Fruit fly (Drosophila melanogaster) whole organism, embryonic: ENCODE measurements around the gene Elo68alpha.

ENCODE experiments used
- Adf1 ChIP-seq: fragments of 200-800 bp; sonication (Bioruptor generic); IDR thresholded peaks from 2 replicates; pipeline ENCODE4 v1.3.6; 2022; ENCODE audit warnings: missing biosample characterization, missing genetic modification characterization
- B-H1 ChIP-seq: fragments of 200-800 bp; sonication (Bioruptor generic); IDR thresholded peaks from 3 replicates; pipeline ENCODE4 v1.3.6; 2022; ENCODE audit warnings: missing biosample characterization, missing genetic modification characterization
- CG11696 ChIP-seq: fragments of 200-800 bp; sonication (Bioruptor generic); IDR thresholded peaks from 2 replicates; pipeline ENCODE4 v1.3.6; 2022; ENCODE audit warnings: missing biosample characterization, missing genetic modification characterization
- CG12299 ChIP-seq: fragments of 200-800 bp; sonication (Bioruptor generic); optimal IDR thresholded peaks from 2 replicates; lab custom pipeline; 2018; ENCODE audit warnings: missing biosample characterization, mild to moderate bottlenecking, missing genetic modification characterization
- CG13624 ChIP-seq: fragments of 200-800 bp; sonication (Bioruptor generic); optimal IDR thresholded peaks from 2 replicates; lab custom pipeline; 2016; ENCODE audit warnings: missing biosample characterization, missing genetic modification characterization
- CG14050 ChIP-seq: fragments of 200-800 bp; sonication (Bioruptor generic); IDR thresholded peaks from 3 replicates; pipeline ENCODE4 v1.3.6; 2022; ENCODE audit warnings: missing biosample characterization, missing genetic modification characterization
- CG15269 ChIP-seq: fragments of 200-800 bp; sonication (Bioruptor generic); optimal IDR thresholded peaks from 2 replicates; lab custom pipeline; 2018; ENCODE audit warnings: missing biosample characterization, mild to moderate bottlenecking, missing genetic modification characterization, moderate library complexity
- CG16813 ChIP-seq: fragments of 200-800 bp; sonication (Bioruptor generic); IDR thresholded peaks from 3 replicates; pipeline ENCODE4 v1.3.6; 2022; ENCODE audit warnings: missing biosample characterization, missing genetic modification characterization; ENCODE audit not compliant: partially characterized antibody
- CG17186 ChIP-seq: fragments of 200-800 bp; sonication (Bioruptor generic); optimal IDR thresholded peaks from 3 replicates; lab custom pipeline; 2017; ENCODE audit warnings: missing biosample characterization, missing genetic modification reagents, missing genetic modification characterization
- CG2120 ChIP-seq: fragments of 200-800 bp; sonication (Bioruptor generic); optimal IDR thresholded peaks from 3 replicates; lab custom pipeline; 2016; ENCODE audit warnings: missing biosample characterization, missing genetic modification characterization
- CG2202 ChIP-seq: fragments of 200-800 bp; sonication (Bioruptor generic); optimal IDR thresholded peaks from 2 replicates; lab custom pipeline; 2018; ENCODE audit warnings: missing biosample characterization, mild to moderate bottlenecking, missing genetic modification characterization
- CG3065 ChIP-seq: fragments of 200-800 bp; sonication (Bioruptor generic); optimal IDR thresholded peaks from 2 replicates; lab custom pipeline; 2016; ENCODE audit warnings: missing biosample characterization, missing genetic modification characterization
- CG31365 ChIP-seq: fragments of 200-800 bp; sonication (Bioruptor generic); optimal IDR thresholded peaks from 2 replicates; lab custom pipeline; 2018; ENCODE audit warnings: missing biosample characterization, mild to moderate bottlenecking, missing genetic modification characterization
- CG31388 ChIP-seq: fragments of 200-800 bp; sonication (Bioruptor generic); optimal IDR thresholded peaks from 2 replicates; lab custom pipeline; 2016; ENCODE audit warnings: missing biosample characterization, missing genetic modification characterization
- CG32772 ChIP-seq: fragments of 200-800 bp; sonication (Bioruptor generic); IDR thresholded peaks from 2 replicates; pipeline ENCODE4 v1.3.6; 2022; ENCODE audit warnings: missing biosample characterization, missing genetic modification characterization
- CG4617 ChIP-seq: fragments of 200-800 bp; sonication (Bioruptor generic); optimal IDR thresholded peaks from 3 replicates; lab custom pipeline; 2016; ENCODE audit warnings: missing biosample characterization, missing genetic modification characterization, borderline replicate concordance
- CG7357 ChIP-seq: fragments of 200-800 bp; sonication (Bioruptor generic); IDR thresholded peaks from 3 replicates; pipeline ENCODE4 v1.3.6; 2022; ENCODE audit warnings: missing biosample characterization, missing genetic modification characterization
- CG8765 ChIP-seq: fragments of 200-800 bp; sonication (Bioruptor generic); IDR thresholded peaks from 2 replicates; pipeline ENCODE4 v1.3.6; 2022; ENCODE audit warnings: missing biosample characterization, missing genetic modification characterization
- Dref ChIP-seq: fragments of 200-800 bp; sonication (Bioruptor generic); IDR thresholded peaks from 2 replicates; pipeline ENCODE4 v1.3.6; 2022; ENCODE audit warnings: missing biosample characterization, missing genetic modification characterization
- E2f2 ChIP-seq: fragments of 200-800 bp; sonication (Bioruptor generic); IDR thresholded peaks from 2 replicates; pipeline ENCODE4 v1.3.6; 2022; ENCODE audit warnings: missing biosample characterization, missing genetic modification characterization
- Fer1 ChIP-seq: fragments of 200-800 bp; sonication (Bioruptor generic); optimal IDR thresholded peaks from 2 replicates; lab custom pipeline; 2017; ENCODE audit warnings: missing biosample characterization, mild to moderate bottlenecking, missing genetic modification characterization
- HHEX ChIP-seq: fragments of 200-800 bp; sonication (Bioruptor generic); optimal IDR thresholded peaks from 3 replicates; lab custom pipeline; 2017; ENCODE audit warnings: missing biosample characterization, mild to moderate bottlenecking, missing genetic modification characterization, missing genetic modification reagents
- HLH4C ChIP-seq: fragments of 200-800 bp; sonication (Bioruptor generic); IDR thresholded peaks from 3 replicates; pipeline ENCODE4 v1.3.6; 2022; ENCODE audit warnings: missing biosample characterization, missing genetic modification characterization; ENCODE audit not compliant: partially characterized antibody
- Med ChIP-seq: fragments of 200-800 bp; sonication (Bioruptor generic); peaks from one replicate; lab custom pipeline; 2016; ENCODE audit warnings: missing biosample characterization, missing genetic modification characterization, mild to moderate bottlenecking, inconsistent platforms, moderate library complexity
- Mrtf ChIP-seq: fragments of 200-800 bp; sonication (Bioruptor generic); IDR thresholded peaks from 3 replicates; pipeline ENCODE4 v1.3.6; 2022; ENCODE audit warnings: missing biosample characterization, missing genetic modification characterization
- Sox100B ChIP-seq: fragments of 200-800 bp; sonication (Bioruptor generic); optimal IDR thresholded peaks from 3 replicates; lab custom pipeline; 2018; ENCODE audit warnings: missing biosample characterization, mild to moderate bottlenecking, missing genetic modification characterization
- Trl ChIP-seq, 3 experiments: fragments of >200 bp in 2 of 3; fragments of 200-800 bp in 1 of 3; sonication (Bioruptor generic) in 1 of 3; optimal IDR thresholded peaks; 2 replicates in 1 of 3; 3 replicates in 2 of 3; lab custom pipeline; 2016 to 2017; ENCODE audit warnings: missing biosample characterization in 1 of 3, missing genetic modification characterization in 1 of 3
- bowl ChIP-seq: fragments of 200-800 bp; sonication (Bioruptor generic); IDR thresholded peaks from 2 replicates; pipeline ENCODE4 v1.3.6; 2022; ENCODE audit warnings: missing biosample characterization, missing genetic modification characterization
- cato ChIP-seq: fragments of 200-800 bp; sonication (Bioruptor generic); optimal IDR thresholded peaks from 2 replicates; lab custom pipeline; 2016; ENCODE audit warnings: missing biosample characterization, missing genetic modification characterization, borderline replicate concordance
- dmrt11E ChIP-seq: fragments of 200-800 bp; sonication (Bioruptor generic); optimal IDR thresholded peaks from 3 replicates; lab custom pipeline; 2018; ENCODE audit warnings: missing biosample characterization, mild to moderate bottlenecking, missing genetic modification characterization, moderate library complexity
- dpn ChIP-seq, 2 experiments: fragments of 200-800 bp; sonication (Bioruptor generic); optimal IDR thresholded peaks; 3 replicates each; lab custom pipeline; 2016; ENCODE audit warnings: missing biosample characterization in 2 of 2, missing genetic modification characterization in 2 of 2
- esg ChIP-seq: fragments of 200-800 bp; sonication (Bioruptor generic); conservative IDR thresholded peaks from 2 replicates; pipeline ENCODE4 v1.3.6; 2022; ENCODE audit warnings: missing biosample characterization, missing genetic modification characterization
- exex ChIP-seq: fragments of 200-800 bp; sonication (Bioruptor generic); optimal IDR thresholded peaks from 4 replicates; lab custom pipeline; 2018; ENCODE audit warnings: missing biosample characterization, mild to moderate bottlenecking, missing genetic modification characterization, moderate library complexity
- ftz-f1 ChIP-seq: fragments of 200-800 bp; sonication (Bioruptor generic); optimal IDR thresholded peaks from 2 replicates; lab custom pipeline; 2016; ENCODE audit warnings: missing biosample characterization, missing genetic modification characterization
- gem ChIP-seq: fragments of 200-800 bp; sonication (Bioruptor generic); optimal IDR thresholded peaks from 2 replicates; lab custom pipeline; 2019; ENCODE audit warnings: missing biosample characterization, mild to moderate bottlenecking, missing genetic modification characterization, moderate library complexity
- gfzf ChIP-seq: fragments of 200-800 bp; sonication (Bioruptor generic); optimal IDR thresholded peaks from 2 replicates; lab custom pipeline; 2016; ENCODE audit warnings: missing biosample characterization, mild to moderate bottlenecking, missing genetic modification characterization, moderate library complexity
- ind ChIP-seq: fragments of 200-800 bp; sonication (Bioruptor generic); optimal IDR thresholded peaks from 3 replicates; lab custom pipeline; 2016; ENCODE audit warnings: missing biosample characterization, missing genetic modification characterization
- kah ChIP-seq: fragments of 200-800 bp; sonication (Bioruptor generic); optimal IDR thresholded peaks from 2 replicates; lab custom pipeline; 2018; ENCODE audit warnings: missing biosample characterization, mild to moderate bottlenecking, missing genetic modification characterization
- mirr ChIP-seq: fragments of 200-800 bp; sonication (Bioruptor generic); optimal IDR thresholded peaks from 3 replicates; lab custom pipeline; 2018; ENCODE audit warnings: missing biosample characterization, mild to moderate bottlenecking, missing genetic modification characterization
- nau ChIP-seq: fragments of 200-800 bp; sonication (Bioruptor generic); optimal IDR thresholded peaks from 3 replicates; lab custom pipeline; 2017; ENCODE audit warnings: missing biosample characterization, mild to moderate bottlenecking, missing genetic modification characterization, missing genetic modification reagents
- pho ChIP-seq: fragments of 200-800 bp; sonication (Bioruptor generic); optimal IDR thresholded peaks from 2 replicates; lab custom pipeline; 2016; ENCODE audit warnings: missing biosample characterization, missing genetic modification characterization
- phol ChIP-seq: fragments of 200-800 bp; sonication (Bioruptor generic); optimal IDR thresholded peaks from 3 replicates; lab custom pipeline; 2018; ENCODE audit warnings: missing biosample characterization, mild to moderate bottlenecking, missing genetic modification characterization, moderate library complexity
- sc ChIP-seq, 3 experiments: fragments of >200 bp in 2 of 3; fragments of 200-800 bp in 1 of 3; sonication (Bioruptor generic) in 1 of 3; optimal IDR thresholded peaks; 2 replicates in 2 of 3; 3 replicates in 1 of 3; lab custom pipeline; 2017; ENCODE audit warnings: mild to moderate bottlenecking in 1 of 3, missing biosample characterization in 1 of 3, missing genetic modification characterization in 1 of 3, missing genetic modification reagents in 1 of 3
- sens-2 ChIP-seq: fragments of 200-800 bp; sonication (Bioruptor generic); IDR thresholded peaks from 2 replicates; pipeline ENCODE4 v1.3.6; 2022; ENCODE audit warnings: missing biosample characterization, missing genetic modification characterization
- tna ChIP-seq: fragments of 200-800 bp; sonication (Bioruptor generic); IDR thresholded peaks from 2 replicates; pipeline ENCODE4 v1.3.6; 2022; ENCODE audit warnings: missing biosample characterization, missing genetic modification characterization; ENCODE audit not compliant: partially characterized antibody
- twi ChIP-seq: fragments of 200-800 bp; optimal IDR thresholded peaks from 2 replicates; lab custom pipeline; 2019; ENCODE audit warnings: missing biosample characterization, mild to moderate bottlenecking, missing genetic modification characterization, moderate library complexity
- tx ChIP-seq: fragments of 200-800 bp; sonication (Bioruptor generic); optimal IDR thresholded peaks from 2 replicates; lab custom pipeline; 2016; ENCODE audit warnings: missing biosample characterization, missing genetic modification characterization
- vnd ChIP-seq: fragments of 200-800 bp; sonication (Bioruptor generic); IDR thresholded peaks from 3 replicates; pipeline ENCODE4 v1.3.6; 2022; ENCODE audit warnings: missing biosample characterization, missing genetic modification characterization; ENCODE audit not compliant: partially characterized antibody

Gene Elo68alpha

dm6 chr3L:11091943-11092609, 10.8 kb downstream of the Elo68alpha start (continued):
- peak; percentile 48 for TF ChIP-seq CG2120
- TF ChIP-seq CG14050 (GFP tag; lab: Robert Waterston, UW) = no peak
- TF ChIP-seq Mrtf = peak; percentile 62; the same call in 2 of the 3 replicates
- TF ChIP-seq kah = no peak
- no peak for TF ChIP-seq phol
- TF ChIP-seq esg (GFP tag; lab: Robert Waterston, UW) = no peak
- peak; percentile 21 for TF ChIP-seq gfzf
- TF ChIP-seq mirr = peak; percentile 5
- no peak for TF ChIP-seq cato (GFP tag; lab: Kevin White, UChicago)
- TF ChIP-seq CG8765 = no peak
- peak; percentile 75 for TF ChIP-seq ftz-f1 (GFP tag; lab: Kevin White, UChicago)
- no peak for TF ChIP-seq Fer1 (GFP tag; lab: Kevin White, UChicago)
- no peak for TF ChIP-seq CG31388
- no peak for TF ChIP-seq CG31365 (tag; lab: Kevin White, UChicago)
- TF ChIP-seq tx (GFP tag; lab: Kevin White, UChicago) = peak; percentile 25
- TF ChIP-seq tna (GFP tag; lab: Robert Waterston, UW) = no peak
- TF ChIP-seq Trl (optimal IDR thresholded peaks at IDR 0.05; lab: Kevin White, UChicago) = no peak
- peak; percentile 68 for TF ChIP-seq Trl (GFP tag; optimal IDR thresholded peaks at IDR 0.05; lab: Kevin White, UChicago)
- TF ChIP-seq E2f2 (GFP tag; lab: Robert Waterston, UW) = peak; percentile 34; the same call in 1 of the 2 replicates
- TF ChIP-seq Sox100B = peak; percentile 14
- no peak for TF ChIP-seq CG32772 (GFP tag; lab: Robert Waterston, UW)
- TF ChIP-seq Med (GFP tag; lab: Kevin White, UChicago) = peak; percentile 92
- TF ChIP-seq CG15269 (tag; lab: Kevin White, UChicago) = no peak
- no peak for TF ChIP-seq bowl
- no peak for TF ChIP-seq CG11696
- no peak for TF ChIP-seq CG2202 (tag; lab: Kevin White, UChicago)
- peak; percentile 27 for TF ChIP-seq CG17186 (GFP tag; lab: Kevin White, UChicago)
- no peak for TF ChIP-seq sens-2 (GFP tag; lab: Robert Waterston, UW)
- TF ChIP-seq CG16813 (GFP tag; lab: Robert Waterston, UW) = 0 out of 3 replicates have a peak, but pooled peaks have one; percentile 30
- no peak for TF ChIP-seq B-H1 (GFP tag; lab: Robert Waterston, UW)
- TF ChIP-seq ind (GFP tag; lab: Kevin White, UChicago) = peak; percentile 44
- TF ChIP-seq pho (GFP tag; lab: Kevin White, UChicago) = peak; percentile 48
- TF ChIP-seq CG12299 (tag; lab: Kevin White, UChicago) = no peak
- peak; percentile 69 for TF ChIP-seq HHEX
- TF ChIP-seq nau (GFP tag; lab: Kevin White, UChicago) = peak; percentile 47
- TF ChIP-seq dpn (GFP tag; optimal IDR thresholded peaks at IDR 0.05; lab: Kevin White, UChicago) = peak; percentile 68 to 74
- peak; percentile 31 for TF ChIP-seq dmrt11E (tag; lab: Kevin White, UChicago)
- TF ChIP-seq exex (tag; lab: Kevin White, UChicago) = no peak
- peak; percentile 74 for TF ChIP-seq CG13624 (GFP tag; lab: Kevin White, UChicago)
- no peak for TF ChIP-seq twi (tag; lab: Kevin White, UChicago)
- TF ChIP-seq gem (tag; lab: Kevin White, UChicago) = peak; percentile 10
- TF ChIP-seq CG4617 = peak; percentile 94
- no peak for TF ChIP-seq Dref
- TF ChIP-seq vnd (GFP tag; lab: Robert Waterston, UW) = no peak
- TF ChIP-seq HLH4C = no peak
- no peak for TF ChIP-seq sc (optimal IDR thresholded peaks at IDR 0.05; lab: Kevin White, UChicago)
- no peak for TF ChIP-seq sc (GFP tag; optimal IDR thresholded peaks at IDR 0.05; lab: Kevin White, UChicago)
- TF ChIP-seq Adf1 (GFP tag; lab: Robert Waterston, UW) = no peak
- peak; percentile 34 for TF ChIP-seq CG3065 (GFP tag; lab: Kevin White, UChicago)
- no peak for TF ChIP-seq CG7357 (GFP tag; lab: Robert Waterston, UW)
